Worm (Caenorhabditis elegans) whole organism, L4/young adult: ENCODE results near the gene C53A5.16.

Experiments used
- W03F9.2 ChIP-seq: fragments of 150-350 bp; optimal IDR thresholded peaks from 2 replicates; lab custom pipeline; 2014; ENCODE audit warnings: missing biosample characterization, missing genetic modification characterization
- dao-5 ChIP-seq: sonication (generic microtip); optimal IDR thresholded peaks from 2 replicates; lab custom pipeline; 2016; ENCODE audit warnings: missing genotype, missing genetic modification characterization, moderate library complexity, missing compliant biosample characterization
- him-1 ChIP-seq: sonication (generic microtip); optimal IDR thresholded peaks from 2 replicates; lab custom pipeline; 2016; ENCODE audit warnings: missing genotype, missing genetic modification reagents, missing genetic modification characterization, missing compliant biosample characterization

DNA sequence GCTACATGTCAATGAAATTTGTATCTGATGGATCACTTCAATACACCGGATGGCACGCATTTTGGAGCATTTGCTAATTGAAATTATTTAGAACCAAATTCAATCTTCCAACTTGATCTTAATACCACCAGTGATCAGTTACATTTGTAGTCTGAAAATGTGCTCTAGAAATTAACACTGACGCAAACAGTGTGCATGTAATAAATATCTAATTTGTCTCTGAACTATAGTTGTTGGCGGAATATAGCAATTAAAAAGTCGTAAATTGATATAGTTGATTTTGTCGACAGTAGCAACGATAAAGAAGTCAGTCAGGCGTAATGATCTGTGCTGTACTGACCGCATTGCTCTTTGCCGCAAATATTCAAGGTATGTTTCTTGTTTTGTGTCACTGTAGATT is 50.2 kb downstream of the C53A5.16 start, which contains the start of gene clec-227:
- TF ChIP-seq him-1 (no peak), W03F9.2 (tag; lab: Kevin White, UChicago) (no peak), dao-5 (no peak)
